Worm (Caenorhabditis elegans) whole organism, L3 larva: Measurements from ENCODE around the gene ent-4.
A peak's percentile ranks its signal among the peaks of the same experiment; 100 is the strongest.

Experiments
- ZK546.5 ChIP-seq: sonication (generic microtip); optimal IDR thresholded peaks from 2 replicates; lab custom pipeline; 2017; ENCODE audit warnings: missing biosample characterization, missing genetic modification characterization
- ama-1 ChIP-seq: fragments of 150-350 bp; optimal IDR thresholded peaks from 2 replicates; lab custom pipeline; 2018
- ceh-28 ChIP-seq: fragments of 150-350 bp; optimal IDR thresholded peaks from 2 replicates; lab custom pipeline; 2014; ENCODE audit warnings: missing biosample characterization, missing genetic modification reagents, missing genetic modification characterization
- ceh-9 ChIP-seq: sonication (generic microtip); optimal IDR thresholded peaks from 2 replicates; lab custom pipeline; 2018; ENCODE audit warnings: missing biosample characterization, missing genetic modification characterization
- daf-12 ChIP-seq: fragments of 150-350 bp; optimal IDR thresholded peaks from 2 replicates; lab custom pipeline; 2014; ENCODE audit warnings: missing biosample characterization, missing genetic modification reagents, missing genetic modification characterization
- egl-27 ChIP-seq: sonication (generic microtip); optimal IDR thresholded peaks from 4 replicates; lab custom pipeline; 2017; ENCODE audit warnings: missing biosample characterization, missing genetic modification reagents, missing genetic modification characterization
- egl-5 ChIP-seq: fragments of 150-350 bp; optimal IDR thresholded peaks from 2 replicates; lab custom pipeline; 2017; ENCODE audit warnings: missing biosample characterization, missing genetic modification reagents, missing genetic modification characterization, inconsistent platforms
- elt-1 ChIP-seq: fragments of 150-350 bp; optimal IDR thresholded peaks from 2 replicates; lab custom pipeline; 2014; ENCODE audit warnings: missing biosample characterization, missing genetic modification characterization
- elt-2 ChIP-seq: sonication (generic microtip); optimal IDR thresholded peaks from 2 replicates; lab custom pipeline; 2016; ENCODE audit warnings: missing genetic modification reagents, mild to moderate bottlenecking, missing genetic modification characterization, missing compliant biosample characterization
- elt-3 ChIP-seq, 3 experiments: fragments of 150-350 bp in 1 of 3; sonication (generic microtip) in 2 of 3; optimal IDR thresholded peaks; 2 replicates in 2 of 3; 4 replicates in 1 of 3; lab custom pipeline; 2014 to 2017; ENCODE audit warnings: missing biosample characterization in 3 of 3, missing genetic modification characterization in 3 of 3
- fkh-10 ChIP-seq: sonication (generic microtip); optimal IDR thresholded peaks from 2 replicates; lab custom pipeline; 2017; ENCODE audit warnings: missing biosample characterization, missing genetic modification reagents, missing genetic modification characterization
- fkh-2 ChIP-seq: fragments of 150-350 bp; optimal IDR thresholded peaks from 2 replicates; lab custom pipeline; 2014; ENCODE audit warnings: missing biosample characterization, missing genetic modification reagents, missing genetic modification characterization
- fos-1 ChIP-seq: fragments of 150-350 bp; optimal IDR thresholded peaks from 2 replicates; lab custom pipeline; 2014; ENCODE audit warnings: missing biosample characterization, missing genetic modification characterization
- hmg-11 ChIP-seq: sonication (generic microtip); optimal IDR thresholded peaks from 2 replicates; lab custom pipeline; 2016; ENCODE audit warnings: missing genetic modification characterization, missing compliant biosample characterization
- jun-1 ChIP-seq: fragments of 150-350 bp; optimal IDR thresholded peaks from 2 replicates; lab custom pipeline; 2014; ENCODE audit warnings: missing biosample characterization, missing genetic modification reagents, missing genetic modification characterization
- lin-39 ChIP-seq: fragments of 150-350 bp; optimal IDR thresholded peaks from 2 replicates; lab custom pipeline; 2018; ENCODE audit warnings: missing biosample characterization, missing genetic modification reagents, missing genetic modification characterization
- lsy-12 ChIP-seq: sonication (generic microtip); optimal IDR thresholded peaks from 2 replicates; lab custom pipeline; 2016; ENCODE audit warnings: mild to moderate bottlenecking, missing genetic modification characterization, missing compliant biosample characterization
- mdl-1 ChIP-seq: fragments of 150-350 bp; optimal IDR thresholded peaks from 2 replicates; lab custom pipeline; 2014; ENCODE audit warnings: missing biosample characterization, missing genetic modification characterization
- mml-1 ChIP-seq: fragments of 150-350 bp; sonication (generic microtip); optimal IDR thresholded peaks from 3 replicates; lab custom pipeline; 2014; ENCODE audit warnings: missing biosample characterization, missing genetic modification characterization
- nfya-1 ChIP-seq: sonication (generic microtip); optimal IDR thresholded peaks from 2 replicates; lab custom pipeline; 2017; ENCODE audit warnings: missing genetic modification characterization, mild to moderate bottlenecking, missing compliant biosample characterization, antibody characterized with exemption, moderate library complexity; ENCODE audit not compliant: insufficient read depth
- nhr-12 ChIP-seq: fragments of 150-350 bp; optimal IDR thresholded peaks from 2 replicates; lab custom pipeline; 2014; ENCODE audit warnings: missing biosample characterization, missing genetic modification characterization
- nhr-23 ChIP-seq: fragments of 150-350 bp; optimal IDR thresholded peaks from 2 replicates; lab custom pipeline; 2014; ENCODE audit warnings: missing biosample characterization, missing genetic modification reagents, missing genetic modification characterization
- nhr-237 ChIP-seq: fragments of 150-350 bp; optimal IDR thresholded peaks from 2 replicates; lab custom pipeline; 2014; ENCODE audit warnings: missing biosample characterization, missing genetic modification characterization
- nhr-25 ChIP-seq: sonication (generic microtip); optimal IDR thresholded peaks from 2 replicates; lab custom pipeline; 2017; ENCODE audit warnings: missing biosample characterization, missing genetic modification characterization
- nhr-28 ChIP-seq: fragments of 150-350 bp; optimal IDR thresholded peaks from 2 replicates; lab custom pipeline; 2014; ENCODE audit warnings: missing biosample characterization, missing genetic modification characterization
- nhr-43 ChIP-seq: sonication (generic microtip); optimal IDR thresholded peaks from 2 replicates; lab custom pipeline; 2016; ENCODE audit warnings: mild to moderate bottlenecking, missing genetic modification characterization, missing compliant biosample characterization; ENCODE audit not compliant: poor library complexity, severe bottlenecking
- nhr-67 ChIP-seq: fragments of 150-350 bp; optimal IDR thresholded peaks from 2 replicates; lab custom pipeline; 2014; ENCODE audit warnings: missing biosample characterization, missing genetic modification characterization
- pqm-1 ChIP-seq: fragments of 150-350 bp; optimal IDR thresholded peaks from 2 replicates; lab custom pipeline; 2017; ENCODE audit warnings: missing biosample characterization, missing genetic modification characterization, inconsistent platforms
- skn-1 ChIP-seq: fragments of 150-350 bp; optimal IDR thresholded peaks from 2 replicates; lab custom pipeline; 2014; ENCODE audit warnings: missing biosample characterization, missing genetic modification characterization
- snpc-4 ChIP-seq: fragments of 150-350 bp; optimal IDR thresholded peaks from 2 replicates; lab custom pipeline; 2014; ENCODE audit warnings: missing biosample characterization, missing genetic modification characterization
- tbx-2 ChIP-seq: sonication (generic microtip); optimal IDR thresholded peaks from 2 replicates; lab custom pipeline; 2016; ENCODE audit warnings: mild to moderate bottlenecking, missing genetic modification characterization, missing compliant biosample characterization
- unc-39 ChIP-seq: sonication (generic microtip); optimal IDR thresholded peaks from 4 replicates; lab custom pipeline; 2017; ENCODE audit warnings: missing biosample characterization, missing genetic modification characterization
- unc-62 ChIP-seq: fragments of 150-350 bp; sonication (generic microtip); optimal IDR thresholded peaks from 4 replicates; lab custom pipeline; 2014; ENCODE audit warnings: missing biosample characterization, missing genetic modification reagents, missing genetic modification characterization
- ztf-11 ChIP-seq: fragments of 150-350 bp; optimal IDR thresholded peaks from 2 replicates; lab custom pipeline; 2014; ENCODE audit warnings: missing biosample characterization, missing genetic modification characterization

ent-4 gene

ce11 chrIV:13694600-13694999, 32.1 kb upstream of the ent-4 start:
- TF ChIP-seq lin-39 (tag; lab: Kevin White, UChicago) (peak; percentile 96), jun-1 (no peak), unc-62 (GFP tag; lab: Kevin White, UChicago) (peak; percentile 85), ztf-11 (tag; lab: Kevin White, UChicago) (no peak), nhr-12 (tag; lab: Kevin White, UChicago) (no peak), mml-1 (tag; lab: Kevin White, UChicago) (no peak), hmg-11 (tag; lab: Kevin White, UChicago) (peak; percentile 7), elt-1 (tag; lab: Kevin White, UChicago) (peak; percentile 48), pqm-1 (tag; lab: Kevin White, UChicago) (no peak), nhr-25 (tag; lab: Kevin White, UChicago) (no peak), nhr-237 (tag; lab: Kevin White, UChicago) (no peak), nfya-1 (tag; lab: Kevin White, UChicago) (peak; percentile 37), egl-5 (no peak), egl-27 (tag; lab: Kevin White, UChicago) (no peak), ceh-9 (no peak)

ce11 chrIV:13695302-13695701, 31.4 kb upstream of the ent-4 start:
- no peak for TF ChIP-seq fos-1 (tag; lab: Kevin White, UChicago)

ce11 chrIV:13695720-13696364, 30.9 kb upstream of the ent-4 start:
- TF ChIP-seq unc-39 (tag; lab: Kevin White, UChicago): no peak
- TF ChIP-seq nhr-25 (tag; lab: Kevin White, UChicago): no peak
- peak; percentile 99 for TF ChIP-seq lin-39 (tag; lab: Kevin White, UChicago)
- TF ChIP-seq nhr-23 (tag; lab: Kevin White, UChicago): no peak
- TF ChIP-seq nfya-1 (tag; lab: Kevin White, UChicago): peak; percentile 35
- no peak for TF ChIP-seq tbx-2 (tag; lab: Kevin White, UChicago)
- TF ChIP-seq elt-1 (tag; lab: Kevin White, UChicago): peak; percentile 28
- TF ChIP-seq skn-1 (tag; lab: Kevin White, UChicago): no peak
- no peak for TF ChIP-seq nhr-12 (tag; lab: Kevin White, UChicago)
- no peak for TF ChIP-seq elt-2 (tag; lab: Kevin White, UChicago)
- TF ChIP-seq snpc-4: peak; percentile 1
- no peak for TF ChIP-seq ZK546.5 (tag; lab: Kevin White, UChicago)
- TF ChIP-seq mdl-1: no peak
- no peak for TF ChIP-seq daf-12 (tag; lab: Kevin White, UChicago)
- no peak for TF ChIP-seq elt-3 (tag; optimal IDR thresholded peaks at IDR 0.05; lab: Kevin White, UChicago)
- TF ChIP-seq nhr-237 (tag; lab: Kevin White, UChicago): no peak
- peak; percentile 98 for TF ChIP-seq unc-62 (GFP tag; lab: Kevin White, UChicago)
- no peak for TF ChIP-seq nhr-67 (tag; lab: Kevin White, UChicago)
- no peak for TF ChIP-seq fkh-2
- peak; percentile 42 for TF ChIP-seq ceh-28 (tag; lab: Kevin White, UChicago)
- no peak for TF ChIP-seq nhr-43 (tag; lab: Kevin White, UChicago)
- peak; percentile 12 for TF ChIP-seq hmg-11 (tag; lab: Kevin White, UChicago)
- no peak for TF ChIP-seq fkh-10

ce11 chrIV:13696900-13697299, 29.8 kb upstream of the ent-4 start:
- TF ChIP-seq nfya-1 (tag; lab: Kevin White, UChicago): peak; percentile 3
- no peak for TF ChIP-seq jun-1

- TF ChIP-seq ama-1 (no peak), unc-39 (tag; lab: Kevin White, UChicago) (no peak), lsy-12 (tag; lab: Kevin White, UChicago) (no peak), nhr-28 (tag; lab: Kevin White, UChicago) (no peak), ztf-11 (tag; lab: Kevin White, UChicago) (no peak)
Observed at ce11 chrIV:13698603-13699002, 28.1 kb upstream of the ent-4 start, which contains the start of gene T23G4.127. TSS of gene T23G4.127 (minus strand) at chrIV:13698703.
